Worm (Caenorhabditis elegans) whole organism, L2 larva: ENCODE data around the gene csa-1.

Source experiments
- C34F6.9 ChIP-seq: fragments of 150-350 bp; optimal IDR thresholded peaks from 2 replicates; lab custom pipeline; 2014; ENCODE audit warnings: missing biosample characterization, missing genetic modification characterization
- F13H6.1 ChIP-seq: sonication (generic microtip); optimal IDR thresholded peaks from 2 replicates; lab custom pipeline; 2016; ENCODE audit warnings: missing genetic modification characterization, missing compliant biosample characterization
- R02D3.7 ChIP-seq: fragments of 150-350 bp; optimal IDR thresholded peaks from 2 replicates; lab custom pipeline; 2014; ENCODE audit warnings: missing biosample characterization, missing genetic modification characterization
- Y55F3AM.14 ChIP-seq: fragments of 200-800 bp; sonication (Bioruptor generic); optimal IDR thresholded peaks from 2 replicates; lab custom pipeline; 2018; ENCODE audit warnings: mild to moderate bottlenecking, missing genetic modification characterization, missing compliant biosample characterization
- ZK546.5 ChIP-seq: sonication (generic microtip); optimal IDR thresholded peaks from 2 replicates; lab custom pipeline; 2017; ENCODE audit warnings: missing biosample characterization, missing genetic modification characterization
- alr-1 ChIP-seq: fragments of 150-350 bp; optimal IDR thresholded peaks from 2 replicates; lab custom pipeline; 2014; ENCODE audit warnings: missing biosample characterization, missing genetic modification characterization
- aly-2 ChIP-seq: fragments of 150-350 bp; optimal IDR thresholded peaks from 2 replicates; lab custom pipeline; 2014; ENCODE audit warnings: missing biosample characterization, missing genetic modification characterization
- ama-1 ChIP-seq: fragments of 150-350 bp; optimal IDR thresholded peaks from 2 replicates; lab custom pipeline; 2018; ENCODE audit warnings: inconsistent platforms
- blmp-1 ChIP-seq: sonication (generic microtip); optimal IDR thresholded peaks from 2 replicates; lab custom pipeline; 2017; ENCODE audit warnings: missing genetic modification characterization, mild to moderate bottlenecking, missing compliant biosample characterization, antibody characterized with exemption, moderate library complexity; ENCODE audit not compliant: insufficient read depth
- ceh-82 ChIP-seq: fragments of 150-350 bp; optimal IDR thresholded peaks from 2 replicates; lab custom pipeline; 2014; ENCODE audit warnings: missing biosample characterization, missing genetic modification characterization
- crh-2 ChIP-seq: sonication (generic microtip); optimal IDR thresholded peaks from 2 replicates; lab custom pipeline; 2017; ENCODE audit warnings: missing biosample characterization, missing genetic modification characterization
- dmd-4 ChIP-seq: sonication (generic microtip); optimal IDR thresholded peaks from 2 replicates; lab custom pipeline; 2017; ENCODE audit warnings: missing biosample characterization, missing genetic modification characterization
- egl-27 ChIP-seq: sonication (generic microtip); optimal IDR thresholded peaks from 3 replicates; lab custom pipeline; 2017; ENCODE audit warnings: missing biosample characterization, missing genetic modification reagents, missing genetic modification characterization
- elt-3 ChIP-seq: sonication (generic microtip); optimal IDR thresholded peaks from 2 replicates; lab custom pipeline; 2017; ENCODE audit warnings: missing biosample characterization, missing genetic modification characterization
- fos-1 ChIP-seq: fragments of 150-350 bp; optimal IDR thresholded peaks from 2 replicates; lab custom pipeline; 2014; ENCODE audit warnings: missing biosample characterization, missing genetic modification characterization
- gmeb-1 ChIP-seq: fragments of 150-350 bp; optimal IDR thresholded peaks from 2 replicates; lab custom pipeline; 2014; ENCODE audit warnings: missing biosample characterization, missing genetic modification characterization
- lin-11 ChIP-seq: fragments of 150-350 bp; sonication (generic microtip); optimal IDR thresholded peaks from 2 replicates; lab custom pipeline; 2014; ENCODE audit warnings: missing biosample characterization, missing genetic modification characterization, inconsistent platforms, mixed read lengths
- lin-13 ChIP-seq: fragments of 150-350 bp; optimal IDR thresholded peaks from 2 replicates; lab custom pipeline; 2014; ENCODE audit warnings: missing biosample characterization, missing genetic modification reagents, missing genetic modification characterization
- lsy-2 ChIP-seq, 2 experiments: fragments of 150-350 bp in 1 of 2; sonication (generic microtip) in 1 of 2; optimal IDR thresholded peaks; 2 replicates each; lab custom pipeline; 2014 to 2017; ENCODE audit warnings: missing biosample characterization in 2 of 2, missing genetic modification characterization in 2 of 2
- mab-5 ChIP-seq: fragments of 150-350 bp; optimal IDR thresholded peaks from 2 replicates; lab custom pipeline; 2014; ENCODE audit warnings: missing biosample characterization, missing genetic modification characterization
- mdl-1 ChIP-seq, 2 experiments: fragments of 150-350 bp in 1 of 2; sonication (generic microtip) in 1 of 2; optimal IDR thresholded peaks; 2 replicates each; lab custom pipeline; 2017; ENCODE audit warnings: missing biosample characterization in 2 of 2, missing genetic modification characterization in 2 of 2
- nhr-10 ChIP-seq: sonication (generic microtip); optimal IDR thresholded peaks from 2 replicates; lab custom pipeline; 2017; ENCODE audit warnings: missing biosample characterization, missing genetic modification characterization
- nhr-12 ChIP-seq: fragments of 150-350 bp; optimal IDR thresholded peaks from 2 replicates; lab custom pipeline; 2014; ENCODE audit warnings: missing biosample characterization, missing genetic modification characterization
- nhr-129 ChIP-seq: fragments of 150-350 bp; optimal IDR thresholded peaks from 2 replicates; lab custom pipeline; 2014; ENCODE audit warnings: missing biosample characterization, missing genetic modification characterization
- nhr-21 ChIP-seq: fragments of 150-350 bp; optimal IDR thresholded peaks from 2 replicates; lab custom pipeline; 2014; ENCODE audit warnings: missing biosample characterization, missing genetic modification characterization
- nhr-23 ChIP-seq: fragments of 150-350 bp; optimal IDR thresholded peaks from 2 replicates; lab custom pipeline; 2014; ENCODE audit warnings: missing biosample characterization, missing genetic modification reagents, missing genetic modification characterization
- nhr-237 ChIP-seq: fragments of 150-350 bp; optimal IDR thresholded peaks from 2 replicates; lab custom pipeline; 2014; ENCODE audit warnings: missing biosample characterization, missing genetic modification characterization
- nhr-25 ChIP-seq: fragments of 150-350 bp; sonication (generic microtip); optimal IDR thresholded peaks from 3 replicates; lab custom pipeline; 2014; ENCODE audit warnings: missing biosample characterization, missing genetic modification characterization
- nhr-6 ChIP-seq: fragments of 150-350 bp; optimal IDR thresholded peaks from 2 replicates; lab custom pipeline; 2014; ENCODE audit warnings: missing biosample characterization, missing genetic modification characterization
- nhr-77 ChIP-seq: fragments of 150-350 bp; optimal IDR thresholded peaks from 2 replicates; lab custom pipeline; 2014; ENCODE audit warnings: missing biosample characterization, missing genetic modification characterization
- peb-1 ChIP-seq: fragments of 150-350 bp; optimal IDR thresholded peaks from 2 replicates; lab custom pipeline; 2014; ENCODE audit warnings: missing biosample characterization, missing genetic modification characterization
- sem-4 ChIP-seq: fragments of 150-350 bp; optimal IDR thresholded peaks from 2 replicates; lab custom pipeline; 2014; ENCODE audit warnings: missing biosample characterization, missing genetic modification reagents, missing genetic modification characterization
- skn-1 ChIP-seq: sonication (generic microtip); optimal IDR thresholded peaks from 2 replicates; lab custom pipeline; 2017; ENCODE audit warnings: missing biosample characterization, missing genetic modification characterization
- sma-3 ChIP-seq: sonication (generic microtip); optimal IDR thresholded peaks from 2 replicates; lab custom pipeline; 2016; ENCODE audit warnings: missing genetic modification reagents, missing genetic modification characterization, missing compliant biosample characterization
- sma-9 ChIP-seq, 2 experiments: fragments of 150-350 bp in 1 of 2; sonication (generic microtip) in 1 of 2; optimal IDR thresholded peaks; 2 replicates each; lab custom pipeline; 2014 to 2016; ENCODE audit warnings: missing genetic modification characterization in 2 of 2, mild to moderate bottlenecking in 1 of 2, missing biosample characterization in 1 of 2, missing compliant biosample characterization in 1 of 2, missing genetic modification reagents in 1 of 2, moderate library complexity in 1 of 2
- snpc-4 ChIP-seq: fragments of 150-350 bp; optimal IDR thresholded peaks from 2 replicates; lab custom pipeline; 2014; ENCODE audit warnings: missing biosample characterization, missing genetic modification characterization
- unc-55 ChIP-seq: fragments of 150-350 bp; sonication (generic microtip); optimal IDR thresholded peaks from 3 replicates; lab custom pipeline; 2014; ENCODE audit warnings: missing biosample characterization, missing genetic modification reagents, missing genetic modification characterization
- unc-62 ChIP-seq: fragments of 150-350 bp; optimal IDR thresholded peaks from 2 replicates; lab custom pipeline; 2014; ENCODE audit warnings: missing biosample characterization, missing genetic modification reagents, missing genetic modification characterization
- zag-1 ChIP-seq: fragments of 150-350 bp; optimal IDR thresholded peaks from 2 replicates; lab custom pipeline; 2014; ENCODE audit warnings: missing biosample characterization, missing genetic modification characterization
- ztf-1 ChIP-seq: fragments of 200-800 bp; sonication (Bioruptor generic); conservative IDR thresholded peaks from 2 replicates; pipeline ENCODE4 v1.3.6; 2022; ENCODE audit warnings: missing genetic modification characterization, missing compliant biosample characterization
- ztf-4 ChIP-seq: fragments of 150-350 bp; optimal IDR thresholded peaks from 2 replicates; lab custom pipeline; 2014; ENCODE audit warnings: missing biosample characterization, missing genetic modification characterization

csa-1 gene

DNA sequence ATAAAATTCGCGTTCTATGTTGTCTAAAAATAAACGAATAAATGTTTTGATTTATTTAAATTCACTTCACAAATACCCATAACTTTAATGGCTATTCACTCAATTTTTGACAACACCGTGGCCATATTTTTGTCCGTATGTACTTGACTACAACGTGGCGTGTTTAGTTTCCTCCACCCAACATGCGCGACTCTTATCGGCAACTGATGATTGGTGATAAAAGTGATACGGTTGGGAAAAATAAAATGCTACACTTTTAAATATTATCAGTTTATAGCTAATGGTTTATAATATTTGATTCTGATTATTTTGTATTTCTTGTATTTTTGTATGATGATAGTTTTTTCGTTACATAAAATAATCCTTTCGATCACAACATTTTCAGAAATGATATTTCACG lies 27.9 kb downstream of the csa-1 start, which contains the start of gene acs-7:
Gene acs-7, plus strand, starts transcription at position 386 of the 400 bp plus-strand sequence.
- TF ChIP-seq F13H6.1 (tag; lab: Kevin White, UChicago) (peak; percentile 31), crh-2 (peak; percentile 91), gmeb-1 (peak; percentile 50), nhr-21 (tag; lab: Kevin White, UChicago) (no peak), skn-1 (tag; lab: Kevin White, UChicago) (peak; percentile 39), sma-9 (GFP tag; optimal IDR thresholded peaks at IDR 0.05; lab: Kevin White, UChicago) (peak; percentile 52), sma-9 (tag; optimal IDR thresholded peaks at IDR 0.05; lab: Kevin White, UChicago) (no peak), zag-1 (tag; lab: Kevin White, UChicago) (no peak), fos-1 (tag; lab: Kevin White, UChicago) (peak; percentile 97)

DNA sequence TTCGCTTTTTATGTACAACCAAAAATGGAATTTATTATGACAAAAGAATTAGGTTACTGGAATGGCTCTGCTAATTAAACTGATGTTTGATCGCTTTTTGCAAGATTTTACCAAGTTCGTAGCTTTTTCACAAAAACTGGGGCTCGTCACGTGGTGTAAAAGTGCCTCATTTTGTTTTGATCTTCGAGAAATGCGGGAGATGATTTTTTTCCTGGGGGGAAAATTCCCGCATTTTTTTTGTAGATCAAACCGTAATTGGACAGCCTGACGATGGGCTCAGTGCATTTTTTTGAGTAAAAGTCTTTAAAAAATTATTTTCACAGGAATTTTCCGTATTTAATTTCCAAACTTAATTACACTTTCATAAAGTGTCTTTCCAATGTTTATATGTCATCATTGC lies 30.4 kb downstream of the csa-1 start:
- TF ChIP-seq fos-1 (tag; lab: Kevin White, UChicago) (no peak), ztf-1 (GFP tag; lab: Robert Waterston, UW) (no peak), sma-3 (GFP tag; lab: Kevin White, UChicago) (no peak), mdl-1 (tag; optimal IDR thresholded peaks at IDR 0.05; lab: Kevin White, UChicago) (no peak), gmeb-1 (no peak), elt-3 (no peak), snpc-4 (no peak), aly-2 (tag; lab: Kevin White, UChicago) (no peak), F13H6.1 (tag; lab: Kevin White, UChicago) (no peak), nhr-10 (tag; lab: Kevin White, UChicago) (no peak), R02D3.7 (tag; lab: Kevin White, UChicago) (no peak), egl-27 (tag; lab: Kevin White, UChicago) (no peak), C34F6.9 (tag; lab: Kevin White, UChicago) (no peak), Y55F3AM.14 (GFP tag; lab: Kevin White, UChicago) (no peak), nhr-23 (tag; lab: Kevin White, UChicago) (no peak), nhr-25 (no peak), nhr-77 (tag; lab: Kevin White, UChicago) (no peak)

DNA sequence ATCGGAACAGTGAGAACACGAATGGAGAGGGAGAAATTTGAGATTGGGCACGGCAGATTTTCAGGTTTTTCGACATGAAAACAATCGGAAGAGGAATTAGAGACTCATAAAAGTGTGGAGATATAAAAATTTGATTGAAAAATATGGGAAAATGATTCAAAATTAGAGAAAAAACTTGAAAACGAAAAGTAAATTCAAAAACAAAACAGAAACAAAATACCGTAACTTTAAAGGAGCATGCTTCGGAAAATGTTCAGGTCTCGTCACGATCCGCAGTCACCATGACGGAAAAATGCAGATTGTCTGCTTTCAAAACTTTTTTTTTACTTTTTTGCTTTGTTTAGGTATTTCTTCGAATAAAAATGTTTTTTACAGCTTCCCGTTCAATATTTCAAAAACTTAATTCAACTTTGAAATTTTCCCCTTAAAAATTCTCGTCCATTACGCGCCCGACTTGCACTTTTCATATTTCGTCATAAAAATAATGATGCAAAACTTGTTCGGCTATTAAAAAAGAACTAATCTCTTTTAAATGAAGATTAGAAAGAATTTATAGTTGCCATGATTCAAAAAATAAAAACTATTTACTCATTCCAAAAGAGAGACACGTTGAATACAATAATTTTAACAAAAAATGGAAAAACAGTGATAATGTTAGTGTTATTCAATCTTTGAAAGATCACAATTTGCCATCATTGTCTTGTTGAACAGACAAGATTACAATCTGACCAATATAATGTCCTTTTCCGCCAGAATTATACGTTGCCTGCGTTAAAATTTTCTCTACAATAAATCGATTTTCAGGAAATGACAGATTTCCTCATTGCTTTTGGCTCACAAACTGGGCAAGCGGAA lies 34.1 kb downstream of the csa-1 start, which contains the start of gene mtrr-1:
Gene mtrr-1, plus strand, starts transcription at position 805 of the 855 bp plus-strand sequence.
- TF ChIP-seq aly-2 (tag; lab: Kevin White, UChicago) (no peak), unc-55 (GFP tag; lab: Kevin White, UChicago) (peak; percentile 66), ceh-82 (no peak), nhr-25 (peak; percentile 3), nhr-12 (tag; lab: Kevin White, UChicago) (no peak), ZK546.5 (tag; lab: Kevin White, UChicago) (no peak), blmp-1 (tag; lab: Kevin White, UChicago) (no peak), peb-1 (no peak), nhr-129 (tag; lab: Kevin White, UChicago) (no peak), sem-4 (no peak), ama-1 (lab: Kevin White, UChicago) (peak; percentile 58), ztf-4 (tag; lab: Kevin White, UChicago) (peak; percentile 52), sma-9 (GFP tag; optimal IDR thresholded peaks at IDR 0.05; lab: Kevin White, UChicago) (peak; percentile 53), sma-9 (tag; optimal IDR thresholded peaks at IDR 0.05; lab: Kevin White, UChicago) (no peak), crh-2 (peak; percentile 30), lsy-2 (tag; optimal IDR thresholded peaks at IDR 0.05; lab: Kevin White, UChicago) (peak in 1 of 2 experiments; percentile 86), Y55F3AM.14 (GFP tag; lab: Kevin White, UChicago) (no peak), alr-1 (no peak), lin-13 (GFP tag; lab: Kevin White, UChicago) (peak; percentile 11), unc-62 (GFP tag; lab: Kevin White, UChicago) (no peak), nhr-237 (tag; lab: Kevin White, UChicago) (no peak), elt-3 (no peak), gmeb-1 (no peak), fos-1 (tag; lab: Kevin White, UChicago) (peak; percentile 6), F13H6.1 (tag; lab: Kevin White, UChicago) (no peak), lin-11 (tag; lab: Kevin White, UChicago) (no peak), C34F6.9 (tag; lab: Kevin White, UChicago) (peak; percentile 2), nhr-6 (tag; lab: Kevin White, UChicago) (no peak), dmd-4 (tag; lab: Kevin White, UChicago) (no peak), sma-3 (GFP tag; lab: Kevin White, UChicago) (no peak), R02D3.7 (tag; lab: Kevin White, UChicago) (no peak), mab-5 (peak; percentile 48), nhr-10 (tag; lab: Kevin White, UChicago) (no peak)
